Fruit fly (Drosophila melanogaster): ENCODE data around the gene CG6277.

dm6 chr3R:26999452-26999851 lies 23.6 kb downstream of the CG6277 start, which contains the start of gene CG31077:
- TF ChIP-seq Myc (optimal IDR thresholded peaks at IDR 0.05) (no peak), insv (optimal IDR thresholded peaks at IDR 0.05) (no peak), Sin3A (optimal IDR thresholded peaks at IDR 0.05) (no peak)

Data from Kc167 (cell line).